Fruit fly (Drosophila melanogaster): Measurements from ENCODE around the gene CG42816.

Gene CG42816

dm6 chr3L:17759072-17759747, 38.2 kb downstream of the CG42816 start, which contains the start of gene CG32181:
Gene CG32181 (plus strand): TSS chr3L:17759697.
- TF ChIP-seq az2 (GFP tag; optimal IDR thresholded peaks at IDR 0.05) (no peak), CG11247 (GFP tag; IDR thresholded peaks at IDR 0.05) (no peak), sens (GFP tag) (peak; percentile 19), CG10274 (GFP tag; optimal IDR thresholded peaks at IDR 0.05) (no peak), phol (tag; optimal IDR thresholded peaks at IDR 0.05) (no peak), Blimp-1 (GFP tag; optimal IDR thresholded peaks at IDR 0.05) (no peak), slp2 (GFP tag; optimal IDR thresholded peaks at IDR 0.05) (no peak), maf-S (GFP tag; optimal IDR thresholded peaks at IDR 0.05) (no peak), CG12942 (GFP tag; optimal IDR thresholded peaks at IDR 0.05) (no peak), Ets65A (GFP tag) (peak; percentile 73), Chrac-16 (GFP tag; optimal IDR thresholded peaks at IDR 0.05) (no peak), CG3065 (GFP tag; optimal IDR thresholded peaks at IDR 0.05) (peak; percentile 53), CG13775 (GFP tag; optimal IDR thresholded peaks at IDR 0.05) (peak; percentile 91)

- no peak for TF ChIP-seq CG11398 (GFP tag; optimal IDR thresholded peaks at IDR 0.05)
- no peak for TF ChIP-seq run (tag; optimal IDR thresholded peaks at IDR 0.05)
- TF ChIP-seq CoRest (tag; optimal IDR thresholded peaks at IDR 0.05): no peak
- no peak for TF ChIP-seq CG10979 (tag; optimal IDR thresholded peaks at IDR 0.05)
- TF ChIP-seq CG15514 (GFP tag; optimal IDR thresholded peaks at IDR 0.05): no peak
- TF ChIP-seq inv (GFP tag; IDR thresholded peaks at IDR 0.05; ENCODE audit: partially characterized antibody): no peak
- 0 out of 3 replicates have a peak, but pooled peaks have one; percentile 3 for TF ChIP-seq CG6791 (GFP tag; IDR thresholded peaks at IDR 0.05; ENCODE audit: partially characterized antibody)
- TF ChIP-seq unc-4 (GFP tag; IDR thresholded peaks at IDR 0.05; ENCODE audit: partially characterized antibody): no peak
- no peak for TF ChIP-seq cad (GFP tag; optimal IDR thresholded peaks at IDR 0.05)
- TF ChIP-seq nerfin-2 (GFP tag; IDR thresholded peaks at IDR 0.05; ENCODE audit: partially characterized antibody): no peak
- no peak for TF ChIP-seq CG15269 (tag; optimal IDR thresholded peaks at IDR 0.05)
- TF ChIP-seq CG10366 (GFP tag; IDR thresholded peaks at IDR 0.05): no peak
- no peak for TF ChIP-seq lov (optimal IDR thresholded peaks at IDR 0.05)
- TF ChIP-seq lov (GFP tag; IDR thresholded peaks at IDR 0.05): 0 out of 3 replicates have a peak, but pooled peaks have one; percentile 2
- TF ChIP-seq zen (tag; optimal IDR thresholded peaks at IDR 0.05): no peak
- no peak for TF ChIP-seq schlank (tag; optimal IDR thresholded peaks at IDR 0.05)
- TF ChIP-seq tio (GFP tag; optimal IDR thresholded peaks at IDR 0.05): no peak
- no peak for TF ChIP-seq Xrp1 (GFP tag; IDR thresholded peaks at IDR 0.05)
Observed at dm6 chr3L:17758084-17758211, 39.4 kb downstream of the CG42816 start, which contains the start of gene CG32182. Gene CG32182 (plus strand): TSS chr3L:17758112.

dm6 chr3L:17757156-17758083, 40.0 kb downstream of the CG42816 start:
- TF ChIP-seq CG11695 (GFP tag; IDR thresholded peaks at IDR 0.05) (peak; percentile 59; the same call in 2 of the 3 replicates), Abd-B (GFP tag; optimal IDR thresholded peaks at IDR 0.05) (peak; percentile 34), unpg (GFP tag; optimal IDR thresholded peaks at IDR 0.05) (peak; percentile 82), CG1603 (tag; optimal IDR thresholded peaks at IDR 0.05) (peak; percentile 46), otp (GFP tag; IDR thresholded peaks at IDR 0.05) (0 out of 3 replicates have a peak, but pooled peaks have one; percentile 57), CG7271 (tag; optimal IDR thresholded peaks at IDR 0.05) (no peak), lilli (GFP tag; optimal IDR thresholded peaks at IDR 0.05) (peak; percentile 45), seq (GFP tag; IDR thresholded peaks at IDR 0.05) (peak; percentile 54), CG6791 (GFP tag; IDR thresholded peaks at IDR 0.05; ENCODE audit: partially characterized antibody) (peak; percentile 40; the same call in 1 of the 3 replicates), al (GFP tag; IDR thresholded peaks at IDR 0.05) (no peak), GATAe (GFP tag; conservative IDR thresholded peaks at IDR 0.05) (no peak), CG17359 (tag; optimal IDR thresholded peaks at IDR 0.05) (peak; percentile 69), trh (GFP tag; optimal IDR thresholded peaks at IDR 0.05) (peak; percentile 37), corto (GFP tag; optimal IDR thresholded peaks at IDR 0.05) (no peak), CG31365 (tag; optimal IDR thresholded peaks at IDR 0.05) (no peak), HmgZ (tag; optimal IDR thresholded peaks at IDR 0.05) (peak; percentile 23), trem (tag; optimal IDR thresholded peaks at IDR 0.05) (peak; percentile 82)

Data from whole organism, embryonic.